Worm (Caenorhabditis elegans): ENCODE data around the gene kynu-1.

DNA sequence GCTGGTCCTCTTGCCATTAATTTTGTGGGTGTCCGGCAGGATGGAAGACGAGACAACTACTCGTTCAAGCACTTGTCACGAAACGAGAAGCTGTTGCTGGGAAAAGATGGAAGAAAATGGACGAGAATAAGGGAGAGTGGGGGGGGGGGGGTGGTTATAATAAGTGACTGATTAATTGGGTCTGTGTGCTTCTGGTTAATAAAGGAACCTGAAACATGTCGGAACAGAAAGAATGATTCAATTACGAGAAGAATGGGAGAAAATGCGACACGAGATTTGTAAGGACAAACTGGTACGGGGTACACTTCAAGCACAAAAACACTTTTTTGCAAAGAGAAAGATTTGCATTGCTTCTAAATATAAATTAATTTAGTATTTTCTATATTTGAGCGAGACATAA, 46.3 kb upstream of the kynu-1 start:
- TF ChIP-seq ztf-29 (GFP tag; IDR thresholded peaks at IDR 0.05) (no peak), klf-2 (GFP tag; conservative IDR thresholded peaks at IDR 0.05) (no peak), ref-1 (GFP tag; conservative IDR thresholded peaks at IDR 0.05) (no peak), flt-1 (GFP tag; IDR thresholded peaks at IDR 0.05) (no peak), ztf-23 (GFP tag; IDR thresholded peaks at IDR 0.05) (no peak), T22C8.4 (GFP tag; IDR thresholded peaks at IDR 0.05) (no peak), med-1 (GFP tag; optimal IDR thresholded peaks at IDR 0.05; ENCODE audit: insufficient read depth) (no peak), cog-1 (tag; optimal IDR thresholded peaks at IDR 0.05) (no peak)
